Worm (Caenorhabditis elegans): Measurements from ENCODE around the gene Y116A8C.19.
A peak's percentile ranks its signal among the peaks of the same experiment; 100 is the strongest.

Gene Y116A8C.19

DNA sequence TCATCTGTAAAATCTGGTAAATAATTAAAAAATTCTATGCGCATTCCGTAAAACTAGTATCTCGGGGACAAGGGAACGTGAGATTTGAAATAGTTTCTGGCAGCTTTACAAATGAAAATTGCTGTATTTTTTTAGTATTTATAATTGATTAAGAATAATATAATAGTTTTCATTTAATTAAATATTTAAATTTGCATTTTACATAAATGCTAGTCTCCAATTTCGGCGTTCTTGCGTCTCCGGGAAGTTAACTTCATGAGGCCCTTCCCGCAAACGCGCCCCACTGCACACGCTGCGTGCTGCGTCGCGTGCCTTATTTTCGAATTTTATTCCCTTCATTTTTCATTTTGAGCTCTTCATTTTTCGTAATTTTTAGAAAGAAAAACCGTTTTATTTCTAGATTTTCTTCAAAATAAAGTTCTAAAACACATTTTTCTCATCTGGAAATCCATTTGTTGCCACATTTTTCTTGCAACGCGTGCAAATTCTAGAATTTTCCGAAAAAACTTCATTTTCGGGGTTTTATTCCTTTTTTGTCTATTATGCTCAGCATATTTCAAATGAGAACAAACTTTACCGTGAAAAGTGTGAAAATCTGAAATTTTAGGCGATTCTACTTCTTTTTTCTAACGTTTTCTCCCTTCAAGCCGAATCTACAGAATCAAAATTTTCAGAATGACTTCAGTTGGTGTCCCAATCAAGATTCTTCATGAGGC, 48.1 kb upstream of the Y116A8C.19 start, which contains the start of the genes snx-13 and snr-1 (continued):
- TF ChIP-seq nhr-111 (GFP tag; optimal IDR thresholded peaks at IDR 0.05): no peak
- TF ChIP-seq spr-1 (tag; optimal IDR thresholded peaks at IDR 0.05): peak; percentile 40

DNA sequence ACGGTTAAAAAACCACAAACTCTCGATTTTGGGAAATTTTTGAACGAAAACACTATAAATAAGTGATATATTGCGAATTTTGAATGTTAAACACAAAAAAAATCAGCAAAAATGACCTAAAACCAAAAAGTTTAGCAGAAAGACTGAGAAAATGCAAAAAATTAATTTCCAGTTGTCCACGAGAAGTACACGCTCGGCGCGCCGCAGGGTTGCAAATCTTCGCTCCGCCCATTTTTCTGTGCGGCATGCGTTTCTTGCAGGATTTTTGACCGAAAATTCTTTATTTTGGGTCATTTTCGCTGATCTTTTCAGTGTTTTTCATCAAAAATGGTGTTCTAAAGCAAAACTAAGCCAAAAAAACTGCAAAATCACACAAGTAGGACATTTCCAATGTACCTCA, 45.4 kb upstream of the Y116A8C.19 start:
- TF ChIP-seq lin-38 (GFP tag; IDR thresholded peaks at IDR 0.05) (peak; percentile 41), aha-1 (tag) (peak; percentile 74), snpc-1.2 (GFP tag; IDR thresholded peaks at IDR 0.05) (peak; percentile 80), egl-27 (tag; optimal IDR thresholded peaks at IDR 0.05) (no peak)

DNA sequence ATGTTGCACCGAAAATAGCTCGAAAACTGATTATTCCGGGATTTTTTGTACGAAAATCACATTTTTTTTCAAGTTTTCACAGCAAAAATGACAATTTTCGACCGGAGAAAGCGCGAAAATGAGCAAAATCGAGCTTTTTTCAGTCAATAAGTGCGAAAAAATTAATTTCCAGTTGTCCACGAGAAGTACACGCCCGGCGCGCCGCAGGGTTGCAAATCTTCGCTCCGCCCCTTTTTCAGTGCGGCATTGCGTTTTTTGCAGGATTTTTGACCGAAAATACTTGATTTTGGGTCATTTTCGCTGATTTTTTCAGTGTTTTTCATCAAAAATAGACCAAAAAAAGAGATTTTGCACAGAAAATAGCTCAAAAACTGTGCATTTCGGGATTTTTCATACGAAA, 44.9 kb upstream of the Y116A8C.19 start:
- TF ChIP-seq T26A8.4 (GFP tag; IDR thresholded peaks at IDR 0.05) (no peak), aly-2 (tag; optimal IDR thresholded peaks at IDR 0.05) (no peak), arid-1 (GFP tag; conservative IDR thresholded peaks at IDR 0.05) (no peak), lin-38 (GFP tag; IDR thresholded peaks at IDR 0.05) (peak; percentile 51), dmd-6 (GFP tag; IDR thresholded peaks at IDR 0.05) (no peak), hmg-1.1 (GFP tag; IDR thresholded peaks at IDR 0.05) (no peak), dve-1 (tag; optimal IDR thresholded peaks at IDR 0.05; ENCODE audit: insufficient read depth) (no peak), vab-7 (GFP tag; IDR thresholded peaks at IDR 0.05) (no peak), sdz-12 (GFP tag; optimal IDR thresholded peaks at IDR 0.05) (no peak), tag-97 (GFP tag; IDR thresholded peaks at IDR 0.05) (no peak), dpl-1 (GFP tag; optimal IDR thresholded peaks at IDR 0.05) (peak; percentile 0), F49E8.2 (tag; optimal IDR thresholded peaks at IDR 0.05; ENCODE audit: borderline replicate concordance) (no peak), ztf-11 (tag; optimal IDR thresholded peaks at IDR 0.05) (no peak), F37D6.2 (tag; optimal IDR thresholded peaks at IDR 0.05) (no peak), ceh-20 (GFP tag; IDR thresholded peaks at IDR 0.05) (no peak), nhr-111 (GFP tag; optimal IDR thresholded peaks at IDR 0.05) (no peak), php-3 (GFP tag; IDR thresholded peaks at IDR 0.05) (no peak), nhr-25 (tag; optimal IDR thresholded peaks at IDR 0.05; ENCODE audit: borderline replicate concordance, insufficient read depth) (no peak), duxl-1 (tag; optimal IDR thresholded peaks at IDR 0.05; ENCODE audit: poor library complexity) (no peak), dmd-9 (GFP tag; IDR thresholded peaks at IDR 0.05) (0 out of 2 replicates have a peak, but pooled peaks have one; percentile 7)

DNA sequence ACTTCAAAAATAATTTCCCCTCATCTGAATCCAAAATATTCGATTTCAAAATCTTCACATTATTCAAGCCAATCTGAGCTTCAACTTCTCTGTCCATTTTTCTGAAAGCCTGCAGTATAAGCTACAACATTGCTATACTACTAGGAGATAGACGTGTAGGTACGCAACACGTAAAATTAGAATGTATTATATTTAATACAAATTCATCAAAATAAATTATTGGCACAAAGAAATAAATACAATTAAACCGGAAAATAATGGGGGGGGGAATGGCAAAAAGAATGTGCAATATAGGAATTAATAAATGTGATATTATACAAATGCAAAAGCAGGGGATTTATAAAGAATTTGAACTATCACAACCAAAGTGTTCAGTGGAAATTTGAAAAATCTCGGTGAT, 39.2 kb upstream of the Y116A8C.19 start, which contains the start of gene Y116A8C.25:
Gene Y116A8C.25 (minus strand): TSS at position 101 of the 400 bp plus-strand sequence.
- TF ChIP-seq lin-15B (tag; optimal IDR thresholded peaks at IDR 0.05) (no peak), zip-11 (GFP tag; IDR thresholded peaks at IDR 0.05) (no peak), ceh-44 (GFP tag; IDR thresholded peaks at IDR 0.05) (no peak), arid-1 (GFP tag; conservative IDR thresholded peaks at IDR 0.05) (no peak), pha-4 (GFP tag; IDR thresholded peaks at IDR 0.05) (no peak), pha-4 (tag; optimal IDR thresholded peaks at IDR 0.05) (no peak), T20F7.1 (GFP tag; optimal IDR thresholded peaks at IDR 0.05) (no peak), mxl-3 (GFP tag; optimal IDR thresholded peaks at IDR 0.05) (no peak), ztf-7 (tag; optimal IDR thresholded peaks at IDR 0.05) (no peak), php-3 (GFP tag; IDR thresholded peaks at IDR 0.05) (no peak), unc-39 (tag; optimal IDR thresholded peaks at IDR 0.05) (no peak), dmd-8 (GFP tag; IDR thresholded peaks at IDR 0.05) (no peak), mdl-1 (tag; optimal IDR thresholded peaks at IDR 0.05) (no peak), lir-3 (tag; optimal IDR thresholded peaks at IDR 0.05) (no peak), skn-1 (tag; optimal IDR thresholded peaks at IDR 0.05) (no peak), pqm-1 (tag; optimal IDR thresholded peaks at IDR 0.05) (no peak), F37D6.2 (tag; optimal IDR thresholded peaks at IDR 0.05) (no peak), hlh-30 (tag; optimal IDR thresholded peaks at IDR 0.05; ENCODE audit: insufficient read depth) (no peak), vab-7 (GFP tag; IDR thresholded peaks at IDR 0.05) (no peak)

All from whole organism, L4 larva.